Fruit fly (Drosophila melanogaster): ENCODE results near the gene Vha26.

Gene Vha26

DNA sequence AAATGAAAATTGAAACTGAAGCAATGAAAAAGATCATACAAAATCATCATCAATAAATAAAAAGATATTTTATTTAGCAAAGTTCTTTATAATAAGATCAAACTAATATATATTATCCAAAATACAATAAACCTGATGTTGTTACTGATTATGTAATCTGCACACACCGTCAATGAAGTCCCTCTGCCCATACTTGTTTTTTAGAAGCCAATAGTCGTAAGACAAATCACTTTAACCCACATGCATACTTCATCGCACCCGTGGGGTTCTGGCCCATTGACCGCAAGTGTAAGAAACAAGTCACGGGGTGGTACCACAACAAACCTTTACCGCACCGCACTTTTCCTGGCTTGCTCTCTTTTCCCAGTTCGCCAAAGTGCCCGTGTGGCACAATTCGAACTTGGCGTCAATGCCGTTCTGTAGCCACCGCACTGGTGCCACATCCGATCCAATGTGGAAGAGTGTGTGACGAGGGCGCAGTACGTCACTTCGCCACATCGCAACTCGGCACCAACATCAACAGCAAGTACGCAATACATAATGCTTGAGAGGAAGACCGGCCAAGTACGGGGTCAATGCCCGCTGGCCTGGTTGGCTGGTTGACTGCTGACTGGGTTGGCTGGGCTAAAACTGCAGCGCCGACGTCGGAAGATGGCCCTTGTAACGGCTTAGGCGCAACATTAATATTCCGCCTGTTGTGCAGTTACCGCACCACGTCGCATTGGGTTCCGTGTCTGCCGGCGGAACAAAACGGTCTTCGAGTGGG, 18.5 kb upstream of the Vha26 start:
- no peak for TF ChIP-seq CG8478 (optimal IDR thresholded peaks at IDR 0.05)
- TF ChIP-seq CTCF (optimal IDR thresholded peaks at IDR 0.05), result no peak

DNA sequence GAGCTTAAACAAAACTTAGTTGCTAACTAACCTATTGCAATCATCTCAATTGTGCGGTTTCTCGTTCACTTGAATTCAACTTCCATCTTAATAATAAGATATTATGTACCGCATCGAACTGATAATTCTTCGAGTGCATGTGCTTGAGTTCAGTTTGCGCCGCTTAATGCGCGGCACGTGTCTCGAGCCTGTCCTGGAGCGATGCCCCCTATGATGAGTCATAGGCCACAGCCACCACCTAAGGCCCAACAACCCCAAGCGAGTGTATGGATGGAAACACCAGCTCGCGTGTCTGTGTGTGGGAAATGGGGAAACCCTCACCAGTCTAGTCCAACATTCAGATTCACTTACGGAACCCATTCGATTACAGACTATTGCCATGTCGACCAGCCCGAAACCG, 17.7 kb upstream of the Vha26 start:
- TF ChIP-seq CG8478 (optimal IDR thresholded peaks at IDR 0.05) (no peak), CTCF (optimal IDR thresholded peaks at IDR 0.05) (no peak)

DNA sequence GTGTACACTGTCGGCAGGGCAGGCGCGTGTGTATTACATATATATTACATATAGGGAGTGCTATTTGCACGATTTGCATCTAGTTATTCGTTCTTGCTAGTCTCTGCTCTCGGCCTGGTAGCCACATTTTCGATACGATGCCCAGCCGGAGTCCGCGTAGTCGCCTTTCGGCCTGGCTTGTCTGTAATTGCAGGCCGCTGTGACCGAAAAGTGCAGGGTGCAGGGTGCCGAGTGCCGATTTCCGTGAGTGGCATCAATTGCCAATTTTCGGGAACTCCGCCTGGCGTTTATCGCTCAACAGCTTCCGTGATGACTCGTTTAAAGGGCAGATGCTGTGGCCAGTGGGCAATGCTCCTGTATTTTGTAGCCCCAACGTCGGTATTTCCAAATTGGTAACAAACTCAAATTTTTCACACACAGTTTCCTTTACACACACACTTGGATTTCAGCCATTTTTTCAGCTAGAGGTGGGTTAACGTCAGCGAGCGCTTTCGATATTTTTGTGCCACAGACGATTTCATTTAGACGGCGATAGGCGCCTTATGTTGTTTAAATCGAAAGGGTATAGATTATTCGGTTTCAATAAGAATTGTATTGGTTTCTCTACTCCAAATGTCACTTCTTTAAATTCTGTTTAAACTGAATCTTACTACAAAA, 3.6 kb upstream of the Vha26 start, which contains the start of gene CG2926:
Gene CG2926 (minus strand): TSS at position 518 of the 657 bp plus-strand sequence.
- TF ChIP-seq CG8478 (optimal IDR thresholded peaks at IDR 0.05) (no peak), CTCF (optimal IDR thresholded peaks at IDR 0.05) (peak in 1 of 2 experiments; percentile 20)

DNA sequence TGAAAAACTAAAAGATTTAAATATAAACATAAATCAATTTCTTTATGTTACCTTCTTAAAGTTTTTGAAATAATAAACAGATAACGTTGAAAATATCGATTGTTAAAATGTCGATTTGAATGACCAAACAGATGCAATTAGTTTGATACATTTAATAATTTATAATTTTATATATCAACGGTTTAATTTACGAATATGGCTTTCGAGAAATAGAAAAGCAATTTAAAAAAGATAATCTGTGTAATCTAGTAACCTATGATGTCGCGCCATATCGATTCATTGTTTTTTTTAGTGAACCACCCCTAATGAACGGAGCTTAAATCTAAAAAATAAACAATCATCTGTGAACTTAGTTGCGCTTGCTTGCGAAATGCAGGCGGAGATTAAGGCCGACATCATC, 3.0 kb upstream of the Vha26 start, which contains the start of gene PolZ2:
Gene PolZ2 (plus strand): TSS at position 301 of the 400 bp plus-strand sequence.
- no peak for TF ChIP-seq CTCF (optimal IDR thresholded peaks at IDR 0.05)
- no peak for TF ChIP-seq CG8478 (optimal IDR thresholded peaks at IDR 0.05)

DNA sequence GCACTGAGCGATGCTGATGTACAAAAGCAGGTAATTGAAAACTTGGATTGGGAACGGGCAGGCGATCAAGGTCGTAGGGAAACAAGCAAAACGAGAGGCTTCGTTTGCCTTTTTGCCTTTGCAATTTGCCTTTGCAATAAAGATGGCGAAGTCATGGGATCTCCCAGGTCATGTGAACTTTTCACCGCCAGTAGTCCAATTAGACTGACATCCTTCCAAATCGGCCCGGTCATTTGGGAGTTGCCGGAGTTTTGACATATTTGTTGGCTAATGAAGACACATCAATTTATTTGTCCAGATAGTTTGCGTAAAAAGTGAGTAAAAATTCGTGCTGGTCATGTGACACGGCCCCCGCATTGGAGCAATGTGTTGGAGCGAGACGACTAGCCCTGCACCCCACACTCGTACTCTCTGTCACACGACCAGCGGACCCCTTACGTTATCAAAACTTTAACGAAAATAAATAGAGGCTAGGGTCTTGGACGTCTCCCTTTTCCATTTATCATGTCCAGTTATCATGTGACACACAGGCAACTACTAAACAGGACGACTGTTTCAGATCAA, 528 bp downstream of the Vha26 start:
- no peak for TF ChIP-seq CG8478 (optimal IDR thresholded peaks at IDR 0.05)

DNA sequence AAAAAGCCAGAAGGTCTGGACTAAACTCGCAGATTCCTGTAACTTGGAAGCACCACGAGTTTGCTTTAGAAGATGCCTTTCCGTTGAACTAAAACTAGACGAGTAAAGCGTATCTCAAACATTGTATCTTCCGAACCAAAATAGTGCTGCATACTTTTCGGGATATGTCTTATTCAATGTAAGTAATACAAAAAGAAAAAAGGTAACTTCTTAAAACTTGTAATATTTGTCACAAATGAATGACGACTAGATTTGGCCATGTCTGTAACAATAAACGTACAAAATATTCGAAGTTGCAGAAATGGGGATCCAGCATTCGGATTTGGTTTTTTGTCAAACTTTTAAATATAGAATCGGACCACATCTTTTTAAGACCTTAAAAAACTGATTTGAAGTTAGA, 3.3 kb downstream of the Vha26 start:
- TF ChIP-seq CTCF (optimal IDR thresholded peaks at IDR 0.05) (no peak), CG8478 (optimal IDR thresholded peaks at IDR 0.05) (no peak)

DNA sequence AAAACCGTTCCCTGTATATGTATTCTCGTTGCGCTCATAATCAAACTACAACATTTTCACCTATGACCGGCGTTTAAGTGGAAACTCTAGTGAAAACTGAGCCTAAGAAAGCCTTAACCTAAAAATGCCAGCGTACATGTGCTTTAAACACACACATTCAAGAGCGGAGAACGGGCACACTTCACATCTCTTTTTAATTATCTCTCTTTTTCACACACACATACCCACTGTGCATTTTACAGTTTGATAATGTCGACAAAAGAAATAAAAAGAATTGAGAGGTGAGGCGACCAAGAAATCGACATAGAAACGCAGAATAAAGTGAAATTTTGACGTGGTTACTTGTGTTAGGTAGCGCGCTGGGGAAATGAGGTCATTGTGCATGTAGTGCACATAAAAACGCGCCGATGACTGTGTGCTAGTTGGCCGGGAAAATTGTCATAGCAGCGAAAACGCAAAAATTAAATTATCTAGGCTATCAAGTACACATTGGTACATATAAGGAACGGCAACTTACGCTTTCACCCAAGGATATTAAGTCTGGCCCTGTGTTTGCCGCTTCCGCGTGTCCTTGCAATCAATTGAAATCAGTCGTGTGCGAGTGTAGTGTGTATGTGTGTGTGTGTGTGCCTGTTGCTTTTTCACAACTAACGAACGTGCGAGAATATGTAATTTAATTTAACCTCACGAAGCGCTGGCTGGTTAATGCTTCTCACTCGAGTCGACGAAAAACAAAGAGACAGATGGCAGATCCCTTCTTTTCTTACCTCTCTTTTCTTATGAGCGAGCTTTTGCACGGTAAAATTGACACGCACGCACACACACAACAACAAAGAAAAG, 8.2 kb downstream of the Vha26 start:
- TF ChIP-seq CTCF (optimal IDR thresholded peaks at IDR 0.05), result no peak
- no peak for TF ChIP-seq CG8478 (optimal IDR thresholded peaks at IDR 0.05)

DNA sequence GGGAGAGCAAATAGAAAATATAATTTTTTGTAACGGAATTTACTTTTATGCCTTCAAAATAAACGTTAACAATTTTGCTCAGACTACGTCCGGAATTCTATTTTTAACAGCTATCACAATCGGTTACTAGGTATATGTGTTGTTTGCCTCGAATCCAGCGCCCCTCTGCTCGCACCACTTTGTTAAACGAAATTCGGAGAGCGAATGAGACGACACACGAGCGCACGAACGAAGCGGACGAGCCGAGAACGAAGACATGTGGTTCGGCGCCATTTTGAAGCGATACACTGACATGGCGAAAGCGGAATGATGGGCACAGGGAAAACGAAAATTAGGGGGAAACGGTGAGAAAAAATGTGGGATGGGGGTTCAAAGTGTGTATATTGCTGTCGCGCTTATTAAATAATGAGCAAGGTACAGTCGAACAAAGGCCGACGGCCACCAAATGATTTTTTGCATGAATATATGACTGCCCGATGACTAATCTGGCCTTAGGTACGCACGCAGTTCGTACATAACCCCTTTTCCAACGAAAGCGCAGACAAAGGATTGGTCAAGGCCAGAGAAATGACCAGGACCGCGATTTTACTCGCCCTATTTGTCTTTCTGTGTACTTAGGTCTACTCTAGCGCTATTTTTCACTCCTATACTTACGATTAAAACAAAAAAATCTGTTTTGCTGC, 8.9 kb downstream of the Vha26 start:
- TF ChIP-seq CTCF (optimal IDR thresholded peaks at IDR 0.05), result no peak
- no peak for TF ChIP-seq CG8478 (optimal IDR thresholded peaks at IDR 0.05)

DNA sequence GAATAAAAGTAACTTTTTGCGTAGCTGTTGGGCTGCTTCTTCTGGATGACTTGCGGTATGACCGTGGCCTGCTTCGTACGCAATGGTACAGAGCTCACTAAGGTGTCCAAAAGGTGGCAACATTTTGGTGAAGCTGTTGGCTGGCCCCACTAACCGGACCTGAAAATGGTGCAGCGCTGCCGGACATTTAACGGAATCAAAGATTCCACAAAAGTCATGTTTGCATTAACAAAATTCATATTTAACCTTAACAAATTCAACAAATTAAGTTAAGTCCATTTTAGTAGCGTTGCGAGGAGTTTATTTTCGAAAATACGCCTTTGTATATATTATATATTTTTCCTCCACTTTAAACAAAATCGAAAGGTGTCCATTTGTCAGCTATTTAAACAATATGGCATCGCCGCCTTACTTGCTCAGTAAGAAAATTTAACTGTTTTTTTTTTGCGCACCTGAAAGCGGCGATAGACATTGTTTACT, 9.5 kb downstream of the Vha26 start, which contains the start of the genes kra and SecS:
Gene kra (minus strand): TSS at position 93 of the 480 bp plus-strand sequence.
Gene SecS (plus strand): TSS at position 390 of the 480 bp plus-strand sequence.
- peak; percentile 23 to 48 for TF ChIP-seq CTCF (optimal IDR thresholded peaks at IDR 0.05)
- no peak for TF ChIP-seq CG8478 (optimal IDR thresholded peaks at IDR 0.05)

DNA sequence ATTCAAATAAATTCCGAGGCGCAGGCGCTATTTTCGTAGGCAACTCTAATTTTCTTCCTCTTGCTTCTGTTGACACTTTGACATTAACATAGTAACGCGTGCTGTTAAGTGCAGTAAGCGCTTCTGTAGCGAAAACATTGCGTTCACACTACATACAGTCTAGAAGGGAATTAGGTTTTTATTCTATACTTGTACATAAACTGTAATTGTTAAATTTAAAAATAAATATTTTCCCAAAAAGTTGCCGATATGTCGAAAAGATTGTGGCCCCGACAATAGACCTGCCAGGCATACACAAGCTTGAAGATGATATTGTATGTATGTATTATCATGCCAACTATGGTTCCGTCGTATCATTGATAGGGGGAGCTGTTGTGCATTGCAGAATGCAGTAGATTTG, 14.9 kb downstream of the Vha26 start, which contains the start of gene asl:
Gene asl (minus strand): TSS at position 67 of the 400 bp plus-strand sequence.
- TF ChIP-seq CG8478 (optimal IDR thresholded peaks at IDR 0.05) (no peak), CTCF (optimal IDR thresholded peaks at IDR 0.05) (peak; percentile 84 to 87)

DNA sequence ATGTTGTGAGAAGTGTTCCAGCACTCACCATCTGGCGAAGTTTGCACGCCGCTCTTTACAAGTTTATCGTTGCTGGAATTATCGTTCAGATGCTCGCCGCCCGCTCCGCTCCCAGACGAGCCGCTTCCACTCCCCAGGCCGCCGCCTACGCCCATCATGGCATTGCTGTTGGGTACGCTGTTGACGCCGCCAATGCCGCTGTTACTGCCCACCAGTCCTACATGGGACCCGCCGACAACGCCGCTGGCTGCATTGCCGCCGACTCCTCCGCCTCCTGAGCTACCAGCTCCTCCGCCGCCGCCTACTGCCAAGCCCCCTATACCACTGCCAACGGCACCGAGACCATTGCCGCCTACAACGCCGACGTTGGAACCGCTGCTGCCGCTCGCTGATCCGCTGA, 16.9 kb downstream of the Vha26 start:
- no peak for TF ChIP-seq CG8478 (optimal IDR thresholded peaks at IDR 0.05)
- no peak for TF ChIP-seq CTCF (optimal IDR thresholded peaks at IDR 0.05)

DNA sequence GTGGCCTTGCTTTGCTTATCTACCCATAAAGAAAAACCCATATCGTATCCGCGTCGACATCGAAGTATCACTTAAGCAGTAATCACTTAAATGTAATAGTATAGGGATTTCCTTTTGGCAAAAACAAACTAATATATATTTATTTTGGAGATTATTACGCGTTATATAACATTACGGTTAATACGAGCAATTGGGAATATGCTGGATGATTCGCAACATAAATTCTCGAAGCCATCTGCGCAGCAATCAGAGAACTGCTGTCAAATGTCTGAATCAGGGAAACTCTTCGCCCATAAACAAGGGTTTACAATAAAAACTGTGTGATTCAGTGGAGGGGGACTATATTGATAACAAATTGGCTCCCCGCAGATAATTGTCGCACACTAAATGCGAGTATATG, 19.1 kb downstream of the Vha26 start:
- no peak for TF ChIP-seq CTCF (optimal IDR thresholded peaks at IDR 0.05)
- TF ChIP-seq CG8478 (optimal IDR thresholded peaks at IDR 0.05), result no peak

DNA sequence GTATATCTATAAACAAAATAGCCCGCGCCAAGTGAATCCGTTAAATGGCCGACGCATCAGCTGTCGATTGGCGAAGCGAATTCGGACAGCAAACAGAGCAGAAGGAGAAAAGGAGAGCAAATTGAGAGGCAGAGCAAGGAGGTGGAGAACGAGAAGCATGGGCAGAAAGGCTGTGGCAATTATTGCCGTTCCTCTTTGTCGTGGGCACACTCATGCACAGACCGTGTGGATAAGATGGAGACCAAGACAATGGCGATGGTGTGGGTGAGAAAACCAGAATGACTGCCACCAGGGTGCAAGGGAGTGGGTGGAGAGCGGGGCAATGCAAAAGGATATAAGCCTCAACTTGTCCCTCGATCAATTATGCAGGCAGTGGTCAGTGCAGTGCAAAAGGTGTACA, 19.6 kb downstream of the Vha26 start:
- TF ChIP-seq CTCF (optimal IDR thresholded peaks at IDR 0.05) (no peak), CG8478 (optimal IDR thresholded peaks at IDR 0.05) (no peak)

DNA sequence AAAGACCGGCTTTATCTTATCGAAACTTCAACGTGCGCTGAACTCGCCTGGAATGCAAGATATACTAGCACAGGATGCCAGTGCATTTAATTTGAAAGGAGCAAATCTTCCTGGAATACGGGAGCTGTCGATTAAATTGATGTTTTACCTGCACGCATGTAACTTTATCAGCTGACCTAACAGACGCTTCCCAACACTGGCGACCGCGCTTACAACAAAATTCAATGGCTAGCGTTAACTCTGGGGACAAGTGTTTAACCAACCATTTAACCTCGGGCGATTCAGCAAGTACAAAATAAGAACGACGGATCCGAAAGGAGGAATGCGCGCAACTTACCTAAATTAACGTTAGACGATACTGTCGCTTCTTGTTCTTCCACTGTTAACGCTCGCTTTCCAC, 20.2 kb downstream of the Vha26 start:
- peak in 1 of 2 experiments; percentile 42 for TF ChIP-seq CTCF (optimal IDR thresholded peaks at IDR 0.05)
- no peak for TF ChIP-seq CG8478 (optimal IDR thresholded peaks at IDR 0.05)
